Fruit fly (Drosophila melanogaster) whole organism, adult: ENCODE measurements around the gene CG42728.

ENCODE experiments used
- CG11617 ChIP-seq: fragments of 200-800 bp; sonication (Bioruptor generic); optimal IDR thresholded peaks from 2 replicates; lab custom pipeline; 2017; ENCODE audit warnings: mild to moderate bottlenecking, missing biosample characterization, missing genetic modification reagents, missing genetic modification characterization
- CG12768 ChIP-seq: fragments of 200-800 bp; sonication (Bioruptor generic); optimal IDR thresholded peaks from 2 replicates; lab custom pipeline; 2017; ENCODE audit warnings: missing biosample characterization, missing genetic modification characterization, mild to moderate bottlenecking, moderate library complexity, missing genetic modification reagents
- CG14711 ChIP-seq: fragments of 200-800 bp; sonication (Bioruptor generic); optimal IDR thresholded peaks from 2 replicates; lab custom pipeline; 2018; ENCODE audit warnings: missing biosample characterization, mild to moderate bottlenecking, missing genetic modification characterization, moderate library complexity
- CG1620 ChIP-seq: fragments of 200-800 bp; sonication (Bioruptor generic); optimal IDR thresholded peaks from 2 replicates; lab custom pipeline; 2016; ENCODE audit warnings: missing biosample characterization, missing genetic modification characterization
- CG33017 ChIP-seq: fragments of 200-800 bp; sonication (Bioruptor generic); optimal IDR thresholded peaks from 2 replicates; lab custom pipeline; 2018; ENCODE audit warnings: missing biosample characterization, mild to moderate bottlenecking, missing genetic modification characterization, moderate library complexity
- CG7045 ChIP-seq: fragments of 200-800 bp; sonication (Bioruptor generic); optimal IDR thresholded peaks from 2 replicates; lab custom pipeline; 2017; ENCODE audit warnings: missing biosample characterization, mild to moderate bottlenecking, missing genetic modification characterization
- CG7101 ChIP-seq: fragments of 200-800 bp; sonication (Bioruptor generic); optimal IDR thresholded peaks from 2 replicates; lab custom pipeline; 2018; ENCODE audit warnings: missing biosample characterization, mild to moderate bottlenecking, missing genetic modification characterization, moderate library complexity
- Hr96 ChIP-seq: fragments of 200-800 bp; sonication (Bioruptor generic); optimal IDR thresholded peaks from 2 replicates; lab custom pipeline; 2016; ENCODE audit warnings: missing biosample characterization, missing genetic modification characterization
- Mnt ChIP-seq: fragments of 200-800 bp; sonication (Bioruptor generic); optimal IDR thresholded peaks from 2 replicates; lab custom pipeline; 2016; ENCODE audit warnings: missing biosample characterization, mild to moderate bottlenecking, missing genetic modification characterization
- bab1 ChIP-seq: fragments of 200-800 bp; sonication (Bioruptor generic); optimal IDR thresholded peaks from 3 replicates; lab custom pipeline; 2019; ENCODE audit warnings: missing biosample characterization, mild to moderate bottlenecking, missing genetic modification characterization, moderate library complexity
- kay ChIP-seq: fragments of 200-800 bp; sonication (Bioruptor generic); peaks from one replicate; lab custom pipeline; 2016; ENCODE audit warnings: missing biosample characterization, missing genetic modification characterization, borderline replicate concordance
- pad ChIP-seq: fragments of 200-800 bp; sonication (Bioruptor generic); optimal IDR thresholded peaks from 3 replicates; lab custom pipeline; 2017; ENCODE audit warnings: missing biosample characterization, missing genetic modification characterization, mild to moderate bottlenecking, moderate library complexity, missing genetic modification reagents
- toe ChIP-seq: fragments of 200-800 bp; sonication (Bioruptor generic); optimal IDR thresholded peaks from 2 replicates; lab custom pipeline; 2016; ENCODE audit warnings: missing biosample characterization, missing genetic modification characterization

- TF ChIP-seq CG7101, result no peak
- peak; percentile 53 for TF ChIP-seq Hr96 (GFP tag; lab: Kevin White, UChicago)
- TF ChIP-seq CG14711 (tag; lab: Kevin White, UChicago), result peak; percentile 9
- TF ChIP-seq bab1, result peak; percentile 26
- TF ChIP-seq Mnt (GFP tag; lab: Kevin White, UChicago), result peak; percentile 6
- peak; percentile 69 for TF ChIP-seq toe
- no peak for TF ChIP-seq CG12768 (GFP tag; lab: Kevin White, UChicago)
- TF ChIP-seq kay, result peak; percentile 13
- no peak for TF ChIP-seq CG33017 (tag; lab: Kevin White, UChicago)
- TF ChIP-seq CG7045 (GFP tag; lab: Kevin White, UChicago), result no peak
- no peak for TF ChIP-seq CG1620 (GFP tag; lab: Kevin White, UChicago)
- peak; percentile 52 for TF ChIP-seq pad (GFP tag; lab: Kevin White, UChicago)
- TF ChIP-seq CG11617 (GFP tag; lab: Kevin White, UChicago), result no peak
These were observed 37.9 kb upstream of the CG42728 start, which contains the start of gene dop for dm6 chr3L:15565829-15566433.
